Fruit fly (Drosophila melanogaster): ENCODE results near the gene CG33700.

CG33700 gene

dm6 chr3L:9505007-9505712 lies 20.2 kb downstream of the CG33700 start, which contains the start of gene path (continued):
- TF ChIP-seq Med (GFP tag): peak; percentile 85
- no peak for TF ChIP-seq fu2 (GFP tag; optimal IDR thresholded peaks at IDR 0.05)
- TF ChIP-seq nerfin-1 (tag; optimal IDR thresholded peaks at IDR 0.05): peak; percentile 33
- TF ChIP-seq Hr78 (GFP tag; optimal IDR thresholded peaks at IDR 0.05): no peak
- TF ChIP-seq CG16813 (GFP tag; IDR thresholded peaks at IDR 0.05; ENCODE audit: partially characterized antibody): no peak
- no peak for TF ChIP-seq TFAM (GFP tag; optimal IDR thresholded peaks at IDR 0.05)
- TF ChIP-seq Fer2 (tag; optimal IDR thresholded peaks at IDR 0.05): no peak
- TF ChIP-seq CG17568 (GFP tag; optimal IDR thresholded peaks at IDR 0.05): no peak
- no peak for TF ChIP-seq fd3F (GFP tag; optimal IDR thresholded peaks at IDR 0.05)
- TF ChIP-seq Lpt (GFP tag; optimal IDR thresholded peaks at IDR 0.05): no peak
- TF ChIP-seq CG32767 (GFP tag; IDR thresholded peaks at IDR 0.05): no peak
- no peak for TF ChIP-seq CG11398 (GFP tag; optimal IDR thresholded peaks at IDR 0.05)
- TF ChIP-seq CG14050 (GFP tag; IDR thresholded peaks at IDR 0.05): peak; percentile 20; the same call in 2 of the 3 replicates
- peak; percentile 42 for TF ChIP-seq tgo (GFP tag; IDR thresholded peaks at IDR 0.05)
- TF ChIP-seq sima (GFP tag; optimal IDR thresholded peaks at IDR 0.05): no peak
- TF ChIP-seq CG8478 (optimal IDR thresholded peaks at IDR 0.05): no peak
- TF ChIP-seq maf-S (GFP tag; optimal IDR thresholded peaks at IDR 0.05): no peak
- TF ChIP-seq zfh2 (GFP tag; optimal IDR thresholded peaks at IDR 0.05): no peak
- peak; percentile 50 for TF ChIP-seq mirr (GFP tag; optimal IDR thresholded peaks at IDR 0.05)
- 0 out of 2 replicates have a peak, but pooled peaks have one; percentile 16 for TF ChIP-seq Adf1 (GFP tag; IDR thresholded peaks at IDR 0.05)
- peak; percentile 66 for TF ChIP-seq CG10979 (tag; optimal IDR thresholded peaks at IDR 0.05)
- no peak for TF ChIP-seq Rx (GFP tag; IDR thresholded peaks at IDR 0.05)
- TF ChIP-seq stc (GFP tag; IDR thresholded peaks at IDR 0.05): no peak
- TF ChIP-seq Nf-YB (GFP tag; optimal IDR thresholded peaks at IDR 0.05): peak; percentile 10
- TF ChIP-seq pb (GFP tag; optimal IDR thresholded peaks at IDR 0.05): no peak
- TF ChIP-seq CkIIα-i1 (GFP tag; IDR thresholded peaks at IDR 0.05): no peak
- no peak for TF ChIP-seq dati (GFP tag; IDR thresholded peaks at IDR 0.05)
- no peak; the same call in 2 of the 3 replicates for TF ChIP-seq CG34224 (GFP tag; IDR thresholded peaks at IDR 0.05; ENCODE audit: partially characterized antibody)
- TF ChIP-seq Side (GFP tag; optimal IDR thresholded peaks at IDR 0.05): no peak
- TF ChIP-seq Dfd (GFP tag; optimal IDR thresholded peaks at IDR 0.05): no peak
- no peak for TF ChIP-seq CG31388 (GFP tag; optimal IDR thresholded peaks at IDR 0.05)
- no peak for TF ChIP-seq al (GFP tag; IDR thresholded peaks at IDR 0.05)
- TF ChIP-seq Chrac-16 (GFP tag; optimal IDR thresholded peaks at IDR 0.05): no peak
- TF ChIP-seq sim (GFP tag; IDR thresholded peaks at IDR 0.05): no peak
- TF ChIP-seq CG43689 (GFP tag; IDR thresholded peaks at IDR 0.05): no peak
- no peak for TF ChIP-seq H15 (GFP tag; IDR thresholded peaks at IDR 0.05)
- no peak for TF ChIP-seq psq (GFP tag; optimal IDR thresholded peaks at IDR 0.05)
- peak; percentile 60 for TF ChIP-seq row (GFP tag; IDR thresholded peaks at IDR 0.05)
- TF ChIP-seq CG12155 (GFP tag; optimal IDR thresholded peaks at IDR 0.05): no peak
- no peak for TF ChIP-seq CG2116 (GFP tag; optimal IDR thresholded peaks at IDR 0.05)
- TF ChIP-seq btn (GFP tag; optimal IDR thresholded peaks at IDR 0.05): no peak
- TF ChIP-seq bowl (GFP tag; IDR thresholded peaks at IDR 0.05): no peak
- no peak for TF ChIP-seq CG33213 (GFP tag; optimal IDR thresholded peaks at IDR 0.05)
- TF ChIP-seq sd (tag; optimal IDR thresholded peaks at IDR 0.05): peak; percentile 1
- no peak for TF ChIP-seq Aef1 (GFP tag; IDR thresholded peaks at IDR 0.05)
- peak; percentile 39 for TF ChIP-seq CG17359 (tag; optimal IDR thresholded peaks at IDR 0.05)
- 0 out of 2 replicates have a peak, but pooled peaks have one; percentile 26 for TF ChIP-seq nerfin-2 (GFP tag; IDR thresholded peaks at IDR 0.05; ENCODE audit: partially characterized antibody)
- peak; percentile 54 for TF ChIP-seq CG7556 (GFP tag; optimal IDR thresholded peaks at IDR 0.05)
- no peak for TF ChIP-seq salm (tag; optimal IDR thresholded peaks at IDR 0.05)
- no peak for TF ChIP-seq CG12744 (GFP tag; optimal IDR thresholded peaks at IDR 0.05)
- no peak for TF ChIP-seq jigr1 (GFP tag; IDR thresholded peaks at IDR 0.05)

Data from whole organism, embryonic.